Fruit fly (Drosophila melanogaster): ENCODE results near the gene CG4116.

CG4116 gene

dm6 chrX:3099161-3099912 lies 32.0 kb upstream of the CG4116 start (continued):
- TF ChIP-seq CG15514 (GFP tag; optimal IDR thresholded peaks at IDR 0.05) (no peak), kay (GFP tag; optimal IDR thresholded peaks at IDR 0.05) (no peak), crol (GFP tag; IDR thresholded peaks at IDR 0.05) (peak; percentile 83), Jarid2 (GFP tag; optimal IDR thresholded peaks at IDR 0.05) (peak; percentile 90), Adf1 (GFP tag; IDR thresholded peaks at IDR 0.05) (peak; percentile 94), CG4360 (GFP tag; IDR thresholded peaks at IDR 0.05) (peak; percentile 73), Aef1 (GFP tag; IDR thresholded peaks at IDR 0.05) (peak; percentile 22; the same call in 1 of the 3 replicates), CG13296 (GFP tag; optimal IDR thresholded peaks at IDR 0.05) (no peak), bab2 (GFP tag; optimal IDR thresholded peaks at IDR 0.05) (no peak), ken (GFP tag; IDR thresholded peaks at IDR 0.05) (0 out of 3 replicates have a peak, but pooled peaks have one; percentile 47), CG5180 (GFP tag; optimal IDR thresholded peaks at IDR 0.05) (peak; percentile 56), Trl (optimal IDR thresholded peaks at IDR 0.05) (peak; percentile 50 to 58), Trl (GFP tag; optimal IDR thresholded peaks at IDR 0.05) (no peak), CG15601 (tag; optimal IDR thresholded peaks at IDR 0.05) (no peak), sd (tag; optimal IDR thresholded peaks at IDR 0.05) (peak; percentile 39), seq (GFP tag; IDR thresholded peaks at IDR 0.05) (no peak), Nf-YC (tag; optimal IDR thresholded peaks at IDR 0.05) (peak; percentile 9), Deaf1 (tag; optimal IDR thresholded peaks at IDR 0.05) (peak; percentile 98), chinmo (GFP tag; IDR thresholded peaks at IDR 0.05; ENCODE audit: partially characterized antibody) (0 out of 4 replicates have a peak, but pooled peaks have one; percentile 50), CoRest (tag; optimal IDR thresholded peaks at IDR 0.05) (no peak), vvl (GFP tag; IDR thresholded peaks at IDR 0.05) (peak; percentile 75), Pdp1 (GFP tag; optimal IDR thresholded peaks at IDR 0.05) (peak in 1 of 2 experiments; percentile 24), crp (GFP tag; optimal IDR thresholded peaks at IDR 0.05) (no peak), HLHmδ (GFP tag; optimal IDR thresholded peaks at IDR 0.05) (peak; percentile 47), CG13287 (GFP tag; IDR thresholded peaks at IDR 0.05; ENCODE audit: partially characterized antibody) (0 out of 2 replicates have a peak, but pooled peaks have one; percentile 13), sna (GFP tag; IDR thresholded peaks at IDR 0.05; ENCODE audit: partially characterized antibody) (0 out of 2 replicates have a peak, but pooled peaks have one; percentile 20), rib (GFP tag; IDR thresholded peaks at IDR 0.05) (0 out of 2 replicates have a peak, but pooled peaks have one; percentile 39), CG1832 (GFP tag; optimal IDR thresholded peaks at IDR 0.05) (peak; percentile 60), CG6854 (GFP tag; optimal IDR thresholded peaks at IDR 0.05) (peak; percentile 56), Camta (GFP tag; optimal IDR thresholded peaks at IDR 0.05) (no peak), CG12769 (tag; optimal IDR thresholded peaks at IDR 0.05) (peak; percentile 96), Drgx (GFP tag; IDR thresholded peaks at IDR 0.05) (no peak), CG4424 (GFP tag; optimal IDR thresholded peaks at IDR 0.05) (no peak), pum (GFP tag; optimal IDR thresholded peaks at IDR 0.05) (no peak), CG8765 (GFP tag; IDR thresholded peaks at IDR 0.05) (no peak), pnt (GFP tag; optimal IDR thresholded peaks at IDR 0.05) (no peak), CG6254 (GFP tag; optimal IDR thresholded peaks at IDR 0.05) (peak; percentile 1), ato (GFP tag; IDR thresholded peaks at IDR 0.05; ENCODE audit: partially characterized antibody) (no peak), ewg (GFP tag; optimal IDR thresholded peaks at IDR 0.05) (peak; percentile 1), CG10979 (tag; optimal IDR thresholded peaks at IDR 0.05) (no peak)
